Worm (Caenorhabditis elegans) whole organism, early embryonic: ENCODE results near the gene F53G2.1.

Experiments used
- F13C5.2 ChIP-seq: sonication (generic microtip); optimal IDR thresholded peaks from 2 replicates; lab custom pipeline; 2017; ENCODE audit warnings: mild to moderate bottlenecking, missing genetic modification characterization, inconsistent platforms, missing compliant biosample characterization
- aly-1 ChIP-seq: sonication (generic microtip); optimal IDR thresholded peaks from 2 replicates; lab custom pipeline; 2016; ENCODE audit warnings: missing genetic modification characterization, missing compliant biosample characterization
- ama-1 ChIP-seq: fragments of 150-350 bp; optimal IDR thresholded peaks from 2 replicates; lab custom pipeline; 2014
- ceh-13 ChIP-seq: fragments of 200-800 bp; sonication (Bioruptor generic); optimal IDR thresholded peaks from 2 replicates; lab custom pipeline; 2018; ENCODE audit warnings: mild to moderate bottlenecking, missing genetic modification characterization, missing compliant biosample characterization
- ceh-36 ChIP-seq: sonication (generic microtip); optimal IDR thresholded peaks from 2 replicates; lab custom pipeline; 2016; ENCODE audit warnings: missing genetic modification characterization, inconsistent platforms, missing compliant biosample characterization
- ets-7 ChIP-seq: sonication (generic microtip); optimal IDR thresholded peaks from 2 replicates; lab custom pipeline; 2016; ENCODE audit warnings: missing genotype, missing genetic modification characterization, missing compliant biosample characterization
- sea-1 ChIP-seq: fragments of 200-800 bp; sonication (Bioruptor generic); conservative IDR thresholded peaks from 2 replicates; pipeline ENCODE4 v1.3.6; 2022; ENCODE audit warnings: missing genetic modification characterization, missing compliant biosample characterization
- tbx-11 ChIP-seq: fragments of 200-800 bp; sonication (Bioruptor generic); IDR thresholded peaks from 2 replicates; pipeline ENCODE4 v1.3.6; 2022; ENCODE audit warnings: missing genetic modification characterization, missing compliant biosample characterization
- tbx-37 ChIP-seq: fragments of 200-800 bp; sonication (Bioruptor generic); conservative IDR thresholded peaks from 2 replicates; pipeline ENCODE4 v1.3.6; 2022; ENCODE audit warnings: missing genetic modification reagents, missing genetic modification characterization, missing compliant biosample characterization
- tra-4 ChIP-seq: sonication (generic microtip); optimal IDR thresholded peaks from 2 replicates; lab custom pipeline; 2017; ENCODE audit warnings: missing genetic modification characterization, missing compliant biosample characterization

ce11 chrII:2525652-2526051 lies 37.2 kb downstream of the F53G2.1 start:
- TF ChIP-seq tbx-37 (GFP tag; lab: Robert Waterston, UW) (no peak), tra-4 (tag; lab: Kevin White, UChicago) (no peak), aly-1 (tag; lab: Kevin White, UChicago) (no peak), ama-1 (lab: Kevin White, UChicago) (no peak), ceh-36 (tag; lab: Kevin White, UChicago) (peak; percentile 97), tbx-11 (GFP tag; lab: Robert Waterston, UW) (no peak), ceh-13 (GFP tag; lab: Kevin White, UChicago) (no peak), F13C5.2 (tag; lab: Kevin White, UChicago) (no peak), sea-1 (GFP tag; lab: Robert Waterston, UW) (no peak), ets-7 (tag; lab: Kevin White, UChicago) (no peak)
